Worm (Caenorhabditis elegans) whole organism, L4/young adult: ENCODE measurements around the gene try-5.

ENCODE experiments used
- W03F9.2 ChIP-seq: fragments of 150-350 bp; optimal IDR thresholded peaks from 2 replicates; lab custom pipeline; 2014; ENCODE audit warnings: missing biosample characterization, missing genetic modification characterization
- dao-5 ChIP-seq: sonication (generic microtip); optimal IDR thresholded peaks from 2 replicates; lab custom pipeline; 2016; ENCODE audit warnings: missing genotype, missing genetic modification characterization, moderate library complexity, missing compliant biosample characterization
- him-1 ChIP-seq: sonication (generic microtip); optimal IDR thresholded peaks from 2 replicates; lab custom pipeline; 2016; ENCODE audit warnings: missing genotype, missing genetic modification reagents, missing genetic modification characterization, missing compliant biosample characterization

DNA sequence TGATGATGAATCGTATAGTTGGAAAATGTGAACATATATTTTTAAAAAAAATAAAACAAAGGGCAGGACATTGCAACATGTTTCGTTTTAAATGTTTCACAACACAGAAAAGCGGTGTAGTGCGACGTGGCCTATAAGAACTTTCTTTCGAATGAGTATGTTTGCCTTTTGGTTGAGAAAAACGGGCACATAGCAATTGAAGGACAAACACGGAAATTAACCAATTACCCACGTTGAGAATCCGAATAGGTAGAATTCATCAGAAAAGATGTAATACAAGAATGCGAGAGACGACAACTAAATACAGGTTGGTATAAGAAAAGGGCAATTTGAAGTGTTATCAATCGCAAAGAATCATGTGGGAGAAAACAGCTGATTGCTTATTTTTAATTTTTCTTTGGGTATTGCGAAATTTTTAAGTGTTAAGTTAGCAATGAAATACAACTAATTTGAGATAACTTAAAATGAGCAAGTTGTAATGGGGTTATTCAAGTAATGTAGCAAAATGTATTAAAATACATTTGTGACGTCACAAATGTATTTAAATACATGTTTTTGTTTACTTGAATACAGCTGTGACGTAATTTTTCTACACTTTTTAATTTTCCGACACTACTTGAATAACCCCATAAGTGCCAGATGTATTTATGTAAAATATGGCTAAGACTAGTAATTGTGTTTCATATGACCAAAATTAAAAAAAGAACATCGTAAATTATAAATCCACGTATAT is 13.4 kb upstream of the try-5 start, which contains the start of gene acl-14:
- no peak for TF ChIP-seq him-1 (tag; lab: Kevin White, UChicago)
- TF ChIP-seq dao-5 = no peak
- no peak for TF ChIP-seq W03F9.2
